Fruit fly (Drosophila melanogaster): ENCODE results near the gene Rsf1.

Gene Rsf1

DNA sequence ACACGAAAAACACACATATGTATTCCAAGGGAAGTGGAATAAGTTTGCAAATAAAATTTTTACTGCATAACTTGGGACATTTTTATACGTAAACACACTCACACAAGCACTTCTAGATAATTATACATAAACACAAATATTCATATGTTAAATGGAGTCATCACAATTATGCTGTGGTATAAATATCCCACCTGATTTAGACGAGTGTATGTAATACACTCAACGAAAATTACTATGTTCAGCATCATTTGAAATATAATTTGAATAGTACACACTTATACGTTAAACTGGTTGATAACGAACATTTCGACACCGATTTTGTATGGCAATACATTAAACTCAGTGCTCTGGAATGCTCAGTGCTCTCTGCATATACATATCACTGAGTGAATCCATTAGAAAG is 32.3 kb downstream of the Rsf1 start (continued):
- TF ChIP-seq CG7987 (GFP tag; optimal IDR thresholded peaks at IDR 0.05), result no peak
- TF ChIP-seq Antp (GFP tag; optimal IDR thresholded peaks at IDR 0.05), result no peak
- TF ChIP-seq Side (GFP tag; optimal IDR thresholded peaks at IDR 0.05), result no peak
- no peak for TF ChIP-seq CG3838 (GFP tag; optimal IDR thresholded peaks at IDR 0.05)
- no peak for TF ChIP-seq CG7963 (GFP tag; IDR thresholded peaks at IDR 0.05; ENCODE audit: partially characterized antibody)
- TF ChIP-seq ewg (GFP tag; optimal IDR thresholded peaks at IDR 0.05), result no peak
- TF ChIP-seq sob (GFP tag; IDR thresholded peaks at IDR 0.05), result 0 out of 2 replicates have a peak, but pooled peaks have one; percentile 9
- TF ChIP-seq NFAT (GFP tag; IDR thresholded peaks at IDR 0.05), result no peak
- TF ChIP-seq CG4730 (GFP tag; IDR thresholded peaks at IDR 0.05), result no peak
- TF ChIP-seq CG12104 (GFP tag; optimal IDR thresholded peaks at IDR 0.05), result peak; percentile 8
- TF ChIP-seq B-H1 (GFP tag; IDR thresholded peaks at IDR 0.05), result no peak
- TF ChIP-seq aop (GFP tag; IDR thresholded peaks at IDR 0.05), result no peak
- no peak for TF ChIP-seq ara (GFP tag; IDR thresholded peaks at IDR 0.05)
- no peak for TF ChIP-seq Awh (GFP tag; IDR thresholded peaks at IDR 0.05)
- no peak for TF ChIP-seq nom (GFP tag; optimal IDR thresholded peaks at IDR 0.05)
- TF ChIP-seq CG15514 (GFP tag; optimal IDR thresholded peaks at IDR 0.05), result no peak
- TF ChIP-seq CG14710 (tag; optimal IDR thresholded peaks at IDR 0.05), result no peak
- TF ChIP-seq CG18599 (GFP tag; optimal IDR thresholded peaks at IDR 0.05), result no peak
- TF ChIP-seq Chrac-16 (GFP tag; optimal IDR thresholded peaks at IDR 0.05), result no peak
- no peak for TF ChIP-seq CG8478 (optimal IDR thresholded peaks at IDR 0.05)
- TF ChIP-seq ab (GFP tag; optimal IDR thresholded peaks at IDR 0.05), result no peak
- TF ChIP-seq CG12659 (GFP tag; optimal IDR thresholded peaks at IDR 0.05), result peak; percentile 25
- peak; percentile 4 for TF ChIP-seq CG10147 (GFP tag; optimal IDR thresholded peaks at IDR 0.05)
- TF ChIP-seq lab (GFP tag; optimal IDR thresholded peaks at IDR 0.05), result no peak
- TF ChIP-seq CG30020 (tag; optimal IDR thresholded peaks at IDR 0.05), result no peak
- TF ChIP-seq Ptx1 (GFP tag; IDR thresholded peaks at IDR 0.05), result no peak
- no peak for TF ChIP-seq Lhr (GFP tag; optimal IDR thresholded peaks at IDR 0.05)
- no peak for TF ChIP-seq CG32772 (GFP tag; IDR thresholded peaks at IDR 0.05)
- no peak for TF ChIP-seq CG7839 (tag; optimal IDR thresholded peaks at IDR 0.05)
- TF ChIP-seq vnd (GFP tag; IDR thresholded peaks at IDR 0.05; ENCODE audit: partially characterized antibody), result no peak
- TF ChIP-seq CG34422 (GFP tag; IDR thresholded peaks at IDR 0.05), result no peak
- TF ChIP-seq Six4 (GFP tag; optimal IDR thresholded peaks at IDR 0.05), result no peak
- TF ChIP-seq fd102C (GFP tag; optimal IDR thresholded peaks at IDR 0.05), result no peak
- peak; percentile 58 for TF ChIP-seq BtbVII (GFP tag; optimal IDR thresholded peaks at IDR 0.05)
- no peak for TF ChIP-seq HLHmδ (GFP tag; optimal IDR thresholded peaks at IDR 0.05)
- no peak for TF ChIP-seq Lpt (GFP tag; optimal IDR thresholded peaks at IDR 0.05)
- TF ChIP-seq CG8290 (GFP tag; optimal IDR thresholded peaks at IDR 0.05), result no peak
- TF ChIP-seq CG8290 (tag; optimal IDR thresholded peaks at IDR 0.05), result peak in 1 of 2 experiments; percentile 57
- no peak for TF ChIP-seq Dfd (GFP tag; optimal IDR thresholded peaks at IDR 0.05)
- TF ChIP-seq CG7928 (GFP tag; optimal IDR thresholded peaks at IDR 0.05), result no peak
- TF ChIP-seq Ada2b (GFP tag; IDR thresholded peaks at IDR 0.05), result no peak; the same call in 1 of the 2 replicates
- no peak for TF ChIP-seq wek (GFP tag; optimal IDR thresholded peaks at IDR 0.05)
- TF ChIP-seq rib (GFP tag; IDR thresholded peaks at IDR 0.05), result 0 out of 2 replicates have a peak, but pooled peaks have one; percentile 58
- TF ChIP-seq CG3995 (GFP tag; optimal IDR thresholded peaks at IDR 0.05), result no peak
- peak; percentile 6 for TF ChIP-seq CG2712 (tag; optimal IDR thresholded peaks at IDR 0.05)
- no peak for TF ChIP-seq Doc2 (GFP tag; IDR thresholded peaks at IDR 0.05)
- TF ChIP-seq CG2875 (GFP tag; optimal IDR thresholded peaks at IDR 0.05), result peak; percentile 17
- TF ChIP-seq CG12942 (GFP tag; optimal IDR thresholded peaks at IDR 0.05), result no peak
- TF ChIP-seq CG18476 (GFP tag; optimal IDR thresholded peaks at IDR 0.05), result no peak
- TF ChIP-seq Ssrp (tag; optimal IDR thresholded peaks at IDR 0.05), result no peak
- TF ChIP-seq CG3847 (GFP tag; IDR thresholded peaks at IDR 0.05), result no peak
- no peak for TF ChIP-seq pfk (GFP tag; optimal IDR thresholded peaks at IDR 0.05)

Measured in whole organism, embryonic.